Worm (Caenorhabditis elegans): ENCODE measurements around the gene pals-27.

The pals-27 gene

ce11 chrIII:4401142-4401541, 19.7 kb downstream of the pals-27 start, which contains the start of gene R07E5.15:
Gene R07E5.15, plus strand, starts transcription at chrIII:4401442.
- no peak for TF ChIP-seq cog-1 (tag; optimal IDR thresholded peaks at IDR 0.05)
- no peak for TF ChIP-seq ztf-29 (GFP tag; IDR thresholded peaks at IDR 0.05)
- no peak for TF ChIP-seq ref-1 (GFP tag; conservative IDR thresholded peaks at IDR 0.05)
- no peak for TF ChIP-seq klf-2 (GFP tag; conservative IDR thresholded peaks at IDR 0.05)
- no peak for TF ChIP-seq flt-1 (GFP tag; IDR thresholded peaks at IDR 0.05)
- TF ChIP-seq T22C8.4 (GFP tag; IDR thresholded peaks at IDR 0.05): no peak
- no peak for TF ChIP-seq ztf-23 (GFP tag; IDR thresholded peaks at IDR 0.05)

ce11 chrIII:4404339-4404836, 22.9 kb downstream of the pals-27 start, which contains the start of the genes R07E5.17 and snfc-5:
Gene R07E5.17, minus strand, starts transcription at chrIII:4404436.
Gene snfc-5, plus strand, starts transcription at chrIII:4404786.
- TF ChIP-seq klf-2 (GFP tag; conservative IDR thresholded peaks at IDR 0.05): no peak
- no peak for TF ChIP-seq ref-1 (GFP tag; conservative IDR thresholded peaks at IDR 0.05)
- no peak for TF ChIP-seq T22C8.4 (GFP tag; IDR thresholded peaks at IDR 0.05)
- no peak for TF ChIP-seq med-1 (GFP tag; optimal IDR thresholded peaks at IDR 0.05; ENCODE audit: insufficient read depth)
- TF ChIP-seq tab-1 (GFP tag; IDR thresholded peaks at IDR 0.05): no peak
- TF ChIP-seq flt-1 (GFP tag; IDR thresholded peaks at IDR 0.05): no peak
- TF ChIP-seq ztf-29 (GFP tag; IDR thresholded peaks at IDR 0.05): no peak
- no peak for TF ChIP-seq ztf-23 (GFP tag; IDR thresholded peaks at IDR 0.05)
- TF ChIP-seq cog-1 (tag; optimal IDR thresholded peaks at IDR 0.05): no peak

- no peak for TF ChIP-seq med-1 (GFP tag; optimal IDR thresholded peaks at IDR 0.05; ENCODE audit: insufficient read depth)
- no peak for TF ChIP-seq T22C8.4 (GFP tag; IDR thresholded peaks at IDR 0.05)
- no peak for TF ChIP-seq flt-1 (GFP tag; IDR thresholded peaks at IDR 0.05)
- no peak for TF ChIP-seq tab-1 (GFP tag; IDR thresholded peaks at IDR 0.05)
- TF ChIP-seq cog-1 (tag; optimal IDR thresholded peaks at IDR 0.05): no peak
These were observed 24.5 kb downstream of the pals-27 start, which contains the start of gene rnp-4 for ce11 chrIII:4405986-4406385. Gene rnp-4, plus strand, starts transcription at chrIII:4406286.

ce11 chrIII:4407144-4407543, 25.7 kb downstream of the pals-27 start, which contains the start of gene prdx-3:
Gene prdx-3, plus strand, starts transcription at chrIII:4407444.
- TF ChIP-seq med-1 (GFP tag; optimal IDR thresholded peaks at IDR 0.05; ENCODE audit: insufficient read depth) (no peak), cog-1 (tag; optimal IDR thresholded peaks at IDR 0.05) (no peak), klf-2 (GFP tag; conservative IDR thresholded peaks at IDR 0.05) (no peak), ztf-29 (GFP tag; IDR thresholded peaks at IDR 0.05) (no peak), ref-1 (GFP tag; conservative IDR thresholded peaks at IDR 0.05) (no peak), ztf-23 (GFP tag; IDR thresholded peaks at IDR 0.05) (no peak), T22C8.4 (GFP tag; IDR thresholded peaks at IDR 0.05) (no peak), tab-1 (GFP tag; IDR thresholded peaks at IDR 0.05) (no peak), flt-1 (GFP tag; IDR thresholded peaks at IDR 0.05) (no peak)

- TF ChIP-seq flt-1 (GFP tag; IDR thresholded peaks at IDR 0.05) (no peak), T22C8.4 (GFP tag; IDR thresholded peaks at IDR 0.05) (no peak), ztf-29 (GFP tag; IDR thresholded peaks at IDR 0.05) (no peak), tab-1 (GFP tag; IDR thresholded peaks at IDR 0.05) (no peak), ztf-23 (GFP tag; IDR thresholded peaks at IDR 0.05) (no peak), klf-2 (GFP tag; conservative IDR thresholded peaks at IDR 0.05) (no peak)
These were observed 26.8 kb downstream of the pals-27 start, which contains the start of gene gpch-1 for ce11 chrIII:4408251-4408650. Gene gpch-1, plus strand, starts transcription at chrIII:4408551.

- TF ChIP-seq flt-1 (GFP tag; IDR thresholded peaks at IDR 0.05) (no peak), cog-1 (tag; optimal IDR thresholded peaks at IDR 0.05) (no peak), ztf-29 (GFP tag; IDR thresholded peaks at IDR 0.05) (no peak), tab-1 (GFP tag; IDR thresholded peaks at IDR 0.05) (no peak), klf-2 (GFP tag; conservative IDR thresholded peaks at IDR 0.05) (no peak), ztf-23 (GFP tag; IDR thresholded peaks at IDR 0.05) (no peak), T22C8.4 (GFP tag; IDR thresholded peaks at IDR 0.05) (no peak), ref-1 (GFP tag; conservative IDR thresholded peaks at IDR 0.05) (no peak), med-1 (GFP tag; optimal IDR thresholded peaks at IDR 0.05; ENCODE audit: insufficient read depth) (no peak)
These were observed 30.9 kb downstream of the pals-27 start for ce11 chrIII:4412108-4413009.

ce11 chrIII:4413099-4413498, 31.7 kb downstream of the pals-27 start, which contains the start of gene mpc-1:
Gene mpc-1, plus strand, starts transcription at chrIII:4413457.
- TF ChIP-seq cog-1 (tag; optimal IDR thresholded peaks at IDR 0.05) (no peak), ztf-23 (GFP tag; IDR thresholded peaks at IDR 0.05) (no peak), tab-1 (GFP tag; IDR thresholded peaks at IDR 0.05) (no peak)

- TF ChIP-seq ref-1 (GFP tag; conservative IDR thresholded peaks at IDR 0.05): peak; percentile 64
- TF ChIP-seq flt-1 (GFP tag; IDR thresholded peaks at IDR 0.05): peak; percentile 84
- TF ChIP-seq klf-2 (GFP tag; conservative IDR thresholded peaks at IDR 0.05): peak; percentile 68
- TF ChIP-seq tab-1 (GFP tag; IDR thresholded peaks at IDR 0.05): peak; percentile 80
- peak; percentile 77 for TF ChIP-seq ztf-23 (GFP tag; IDR thresholded peaks at IDR 0.05)
- peak; percentile 64 for TF ChIP-seq T22C8.4 (GFP tag; IDR thresholded peaks at IDR 0.05)
These were observed 32.6 kb downstream of the pals-27 start for ce11 chrIII:4414041-4414440.

ce11 chrIII:4415135-4415534, 33.7 kb downstream of the pals-27 start, which contains the start of gene R07E5.11:
Gene R07E5.11, minus strand, starts transcription at chrIII:4415235.
- TF ChIP-seq tab-1 (GFP tag; IDR thresholded peaks at IDR 0.05): no peak
- TF ChIP-seq med-1 (GFP tag; optimal IDR thresholded peaks at IDR 0.05; ENCODE audit: insufficient read depth): no peak
- no peak for TF ChIP-seq ztf-29 (GFP tag; IDR thresholded peaks at IDR 0.05)
- no peak for TF ChIP-seq ref-1 (GFP tag; conservative IDR thresholded peaks at IDR 0.05)
- no peak for TF ChIP-seq ztf-23 (GFP tag; IDR thresholded peaks at IDR 0.05)
- no peak for TF ChIP-seq klf-2 (GFP tag; conservative IDR thresholded peaks at IDR 0.05)
- TF ChIP-seq cog-1 (tag; optimal IDR thresholded peaks at IDR 0.05): no peak
- TF ChIP-seq T22C8.4 (GFP tag; IDR thresholded peaks at IDR 0.05): no peak
- TF ChIP-seq flt-1 (GFP tag; IDR thresholded peaks at IDR 0.05): no peak
